Worm (Caenorhabditis elegans): Measurements from ENCODE around the gene flp-10.

flp-10 gene

DNA sequence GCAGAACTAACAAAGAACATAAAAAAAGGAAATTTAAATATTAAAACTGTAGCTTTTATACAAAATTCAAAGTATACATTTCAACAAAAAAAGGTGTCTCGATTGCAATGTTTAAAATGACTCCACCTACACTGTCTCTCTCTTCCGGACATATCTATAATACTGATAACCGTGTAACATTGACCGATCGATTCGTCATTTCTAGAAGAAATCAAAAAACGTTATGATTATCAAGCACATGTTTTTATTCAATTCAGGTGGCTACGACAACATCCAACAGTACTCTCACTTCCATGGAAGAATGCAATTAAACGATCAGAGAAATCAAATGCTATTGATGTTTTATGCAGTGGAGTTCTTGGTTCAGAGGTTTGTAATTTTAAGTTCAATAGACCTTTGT is 29.8 kb downstream of the flp-10 start:
- TF ChIP-seq php-3 (GFP tag; IDR thresholded peaks at IDR 0.05) (0 out of 2 replicates have a peak, but pooled peaks have one; percentile 9), ceh-32 (tag; optimal IDR thresholded peaks at IDR 0.05; ENCODE audit: poor library complexity) (no peak), daf-19 (GFP tag; conservative IDR thresholded peaks at IDR 0.05) (no peak), nhr-48 (tag; optimal IDR thresholded peaks at IDR 0.05) (no peak), jun-1 (tag; optimal IDR thresholded peaks at IDR 0.05) (no peak), R02D3.7 (tag; optimal IDR thresholded peaks at IDR 0.05) (no peak), F44E2.7 (GFP tag; IDR thresholded peaks at IDR 0.05) (no peak), ceh-82 (tag; optimal IDR thresholded peaks at IDR 0.05) (no peak), Y105C5A.15 (GFP tag; IDR thresholded peaks at IDR 0.05) (no peak), ces-1 (GFP tag; optimal IDR thresholded peaks at IDR 0.05) (no peak), F10B5.3 (tag; optimal IDR thresholded peaks at IDR 0.05) (no peak), nhr-28 (tag; optimal IDR thresholded peaks at IDR 0.05) (peak; percentile 61), nhr-76 (tag; optimal IDR thresholded peaks at IDR 0.05) (no peak), mxl-3 (GFP tag; optimal IDR thresholded peaks at IDR 0.05) (no peak), sdz-12 (GFP tag; optimal IDR thresholded peaks at IDR 0.05) (no peak), egl-43 (GFP tag; IDR thresholded peaks at IDR 0.05) (no peak), lsy-2 (tag; optimal IDR thresholded peaks at IDR 0.05) (no peak), D1046.2 (GFP tag; IDR thresholded peaks at IDR 0.05) (no peak), arid-1 (GFP tag; conservative IDR thresholded peaks at IDR 0.05) (no peak), ceh-28 (tag; optimal IDR thresholded peaks at IDR 0.05) (no peak), ceh-62 (tag; optimal IDR thresholded peaks at IDR 0.05) (no peak), dmd-9 (GFP tag; IDR thresholded peaks at IDR 0.05) (no peak), zip-2 (tag; optimal IDR thresholded peaks at IDR 0.05) (no peak), lin-1 (GFP tag; IDR thresholded peaks at IDR 0.05) (no peak), ama-1 (optimal IDR thresholded peaks at IDR 0.05) (no peak), dmd-6 (GFP tag; IDR thresholded peaks at IDR 0.05) (peak; percentile 38; the same call in 1 of the 2 replicates), daf-12 (tag; optimal IDR thresholded peaks at IDR 0.05) (no peak), lin-15B (tag; optimal IDR thresholded peaks at IDR 0.05) (no peak), cey-2 (tag; optimal IDR thresholded peaks at IDR 0.05; ENCODE audit: borderline replicate concordance, insufficient read depth) (no peak), ztf-11 (tag; optimal IDR thresholded peaks at IDR 0.05) (no peak), vab-7 (GFP tag; IDR thresholded peaks at IDR 0.05) (no peak), dve-1 (tag; optimal IDR thresholded peaks at IDR 0.05; ENCODE audit: insufficient read depth) (peak; percentile 57), snpc-1.2 (GFP tag; IDR thresholded peaks at IDR 0.05) (no peak), hlh-11 (tag; optimal IDR thresholded peaks at IDR 0.05) (peak; percentile 60), tag-97 (GFP tag; IDR thresholded peaks at IDR 0.05) (no peak), nhr-41 (GFP tag; IDR thresholded peaks at IDR 0.05) (no peak), Y48G9A.11 (GFP tag; IDR thresholded peaks at IDR 0.05) (no peak), zfp-3 (GFP tag; conservative IDR thresholded peaks at IDR 0.05) (no peak), dmd-8 (GFP tag; IDR thresholded peaks at IDR 0.05) (no peak), spr-3 (GFP tag; optimal IDR thresholded peaks at IDR 0.05) (no peak), fos-1 (tag; optimal IDR thresholded peaks at IDR 0.05) (no peak), set-16 (GFP tag; IDR thresholded peaks at IDR 0.05) (no peak), lin-29 (GFP tag; IDR thresholded peaks at IDR 0.05) (no peak), T20F7.1 (GFP tag; optimal IDR thresholded peaks at IDR 0.05) (peak; percentile 28), daf-16 (GFP tag; optimal IDR thresholded peaks at IDR 0.05) (no peak), daf-16 (tag; optimal IDR thresholded peaks at IDR 0.05) (peak; percentile 73), hlh-30 (tag; optimal IDR thresholded peaks at IDR 0.05; ENCODE audit: insufficient read depth) (peak; percentile 19), saeg-2 (GFP tag; IDR thresholded peaks at IDR 0.05) (no peak), nhr-25 (tag; optimal IDR thresholded peaks at IDR 0.05; ENCODE audit: borderline replicate concordance, insufficient read depth) (no peak), pqm-1 (tag; optimal IDR thresholded peaks at IDR 0.05) (peak; percentile 65), nhr-42 (GFP tag; IDR thresholded peaks at IDR 0.05) (no peak)
